Worm (Caenorhabditis elegans) whole organism, young adult: ENCODE results near the gene kin-20.

Experiments used
- C17E4.6 ChIP-seq: fragments of 200-800 bp; sonication (Bioruptor generic); IDR thresholded peaks from 2 replicates; pipeline ENCODE4 v1.3.6; 2022; ENCODE audit warnings: missing genetic modification reagents, missing genetic modification characterization, missing compliant biosample characterization
- F22D6.2 ChIP-seq: sonication (generic microtip); optimal IDR thresholded peaks from 2 replicates; lab custom pipeline; 2016; ENCODE audit warnings: mild to moderate bottlenecking, missing genetic modification characterization, missing compliant biosample characterization
- F23B12.7 ChIP-seq: sonication (generic microtip); optimal IDR thresholded peaks from 2 replicates; lab custom pipeline; 2017; ENCODE audit warnings: missing genetic modification characterization, mild to moderate bottlenecking, missing compliant biosample characterization, antibody characterized with exemption, moderate library complexity; ENCODE audit not compliant: insufficient read depth
- F33H1.4 ChIP-seq: fragments of 200-800 bp; sonication (Bioruptor generic); IDR thresholded peaks from 2 replicates; pipeline ENCODE4 v1.3.6; 2022; ENCODE audit warnings: missing genetic modification reagents, missing genetic modification characterization, missing compliant biosample characterization
- F49E8.2 ChIP-seq: sonication (generic microtip); optimal IDR thresholded peaks from 3 replicates; lab custom pipeline; 2017; ENCODE audit warnings: missing genetic modification characterization, mild to moderate bottlenecking, missing compliant biosample characterization, antibody characterized with exemption, moderate library complexity; ENCODE audit not compliant: insufficient read depth
- T07F8.4 ChIP-seq: sonication (generic microtip); optimal IDR thresholded peaks from 2 replicates; lab custom pipeline; 2016; ENCODE audit warnings: mild to moderate bottlenecking, missing genetic modification characterization, moderate library complexity, missing compliant biosample characterization
- Y53F4B.3 ChIP-seq: fragments of 200-800 bp; sonication (Bioruptor generic); IDR thresholded peaks from 2 replicates; pipeline ENCODE4 v1.3.6; 2022; ENCODE audit warnings: missing genetic modification reagents, missing genetic modification characterization, missing compliant biosample characterization
- akir-1 ChIP-seq: fragments of 200-800 bp; sonication (Bioruptor generic); optimal IDR thresholded peaks from 2 replicates; lab custom pipeline; 2018; ENCODE audit warnings: mild to moderate bottlenecking, missing genetic modification characterization, moderate library complexity, missing compliant biosample characterization
- aptf-2 ChIP-seq: fragments of 200-800 bp; sonication (Bioruptor generic); conservative IDR thresholded peaks from 2 replicates; pipeline ENCODE4 v1.3.6; 2022; ENCODE audit warnings: missing genetic modification reagents, missing genetic modification characterization, missing compliant biosample characterization
- aptf-3 ChIP-seq: fragments of 200-800 bp; sonication (Bioruptor generic); IDR thresholded peaks from 2 replicates; pipeline ENCODE4 v1.3.6; 2022; ENCODE audit warnings: missing genetic modification characterization, missing compliant biosample characterization
- athp-1 ChIP-seq: sonication (generic microtip); optimal IDR thresholded peaks from 2 replicates; lab custom pipeline; 2017; ENCODE audit warnings: mild to moderate bottlenecking, missing genetic modification characterization, missing compliant biosample characterization
- ccch-3 ChIP-seq: fragments of 200-800 bp; sonication (Bioruptor generic); optimal IDR thresholded peaks from 2 replicates; lab custom pipeline; 2018; ENCODE audit warnings: mild to moderate bottlenecking, missing genetic modification characterization, missing compliant biosample characterization
- ceh-79 ChIP-seq: sonication (generic microtip); optimal IDR thresholded peaks from 2 replicates; lab custom pipeline; 2017; ENCODE audit warnings: mild to moderate bottlenecking, missing genetic modification characterization, missing compliant biosample characterization
- ceh-91 ChIP-seq: fragments of 200-800 bp; sonication (Bioruptor generic); IDR thresholded peaks from 2 replicates; pipeline ENCODE4 v1.3.6; 2022; ENCODE audit warnings: missing genetic modification reagents, missing genetic modification characterization, missing compliant biosample characterization
- die-1 ChIP-seq: sonication (generic microtip); optimal IDR thresholded peaks from 2 replicates; lab custom pipeline; 2016; ENCODE audit warnings: missing genotype, mild to moderate bottlenecking, missing genetic modification characterization, missing compliant biosample characterization
- dox-1 ChIP-seq: fragments of 200-800 bp; sonication (Bioruptor generic); IDR thresholded peaks from 2 replicates; pipeline ENCODE4 v1.3.6; 2022; ENCODE audit warnings: missing genetic modification reagents, missing genetic modification characterization, missing compliant biosample characterization
- egl-44 ChIP-seq: fragments of 200-800 bp; sonication (Bioruptor generic); IDR thresholded peaks from 2 replicates; pipeline ENCODE4 v1.3.6; 2022; ENCODE audit warnings: missing genetic modification reagents, missing genetic modification characterization, missing compliant biosample characterization
- egrh-3 ChIP-seq: fragments of 200-800 bp; sonication (Bioruptor generic); IDR thresholded peaks from 2 replicates; pipeline ENCODE4 v1.3.6; 2022; ENCODE audit warnings: missing genetic modification reagents, missing genetic modification characterization, missing compliant biosample characterization
- ekl-4 ChIP-seq: fragments of 200-800 bp; sonication (Bioruptor generic); IDR thresholded peaks from 2 replicates; pipeline ENCODE4 v1.3.6; 2022; ENCODE audit warnings: missing genetic modification reagents, missing genetic modification characterization, missing compliant biosample characterization
- hmg-1.2 ChIP-seq: fragments of 200-800 bp; sonication (Bioruptor generic); IDR thresholded peaks from 2 replicates; pipeline ENCODE4 v1.3.6; 2022; ENCODE audit warnings: missing genetic modification reagents, missing genetic modification characterization, missing compliant biosample characterization
- lag-1 ChIP-seq: fragments of 200-800 bp; sonication (Bioruptor generic); IDR thresholded peaks from 2 replicates; pipeline ENCODE4 v1.3.6; 2022; ENCODE audit warnings: missing genetic modification reagents, missing genetic modification characterization, missing compliant biosample characterization
- lin-26 ChIP-seq: fragments of 200-800 bp; sonication (Bioruptor generic); IDR thresholded peaks from 2 replicates; pipeline ENCODE4 v1.3.6; 2022; ENCODE audit warnings: missing genetic modification reagents, missing genetic modification characterization, missing compliant biosample characterization
- lin-40 ChIP-seq: sonication (generic microtip); optimal IDR thresholded peaks from 2 replicates; lab custom pipeline; 2016; ENCODE audit warnings: missing genetic modification characterization, mild to moderate bottlenecking, missing compliant biosample characterization, missing genotype, missing genetic modification reagents
- madf-10 ChIP-seq: sonication (generic microtip); optimal IDR thresholded peaks from 2 replicates; lab custom pipeline; 2016; ENCODE audit warnings: mild to moderate bottlenecking, missing genetic modification characterization, missing compliant biosample characterization
- mel-28 ChIP-seq: sonication (generic microtip); optimal IDR thresholded peaks from 2 replicates; lab custom pipeline; 2016; ENCODE audit warnings: borderline replicate concordance, mild to moderate bottlenecking, missing genetic modification characterization, missing compliant biosample characterization
- nhr-27 ChIP-seq: fragments of 200-800 bp; sonication (Bioruptor generic); optimal IDR thresholded peaks from 2 replicates; lab custom pipeline; 2018; ENCODE audit warnings: mild to moderate bottlenecking, missing genetic modification characterization, moderate library complexity, missing compliant biosample characterization
- repo-1 ChIP-seq: sonication (generic microtip); optimal IDR thresholded peaks from 2 replicates; lab custom pipeline; 2017; ENCODE audit warnings: mild to moderate bottlenecking, missing genetic modification characterization, missing compliant biosample characterization
- rpc-1 ChIP-seq, 2 experiments: fragments of 150-350 bp in 1 of 2; sonication (generic microtip) in 1 of 2; optimal IDR thresholded peaks; 2 replicates each; lab custom pipeline; 2014 to 2018; ENCODE audit warnings: missing biosample characterization in 1 of 2, missing genetic modification characterization in 1 of 2, missing genetic modification reagents in 1 of 2, missing genotype in 1 of 2
- snpc-1.3 ChIP-seq: sonication (generic microtip); optimal IDR thresholded peaks from 2 replicates; lab custom pipeline; 2017; ENCODE audit warnings: missing genetic modification characterization, mild to moderate bottlenecking, missing compliant biosample characterization, antibody characterized with exemption, moderate library complexity, missing genotype, missing genetic modification reagents; ENCODE audit not compliant: insufficient read depth
- snpc-3.4 ChIP-seq: sonication (generic microtip); optimal IDR thresholded peaks from 2 replicates; lab custom pipeline; 2017; ENCODE audit warnings: missing genetic modification characterization, mild to moderate bottlenecking, missing compliant biosample characterization, antibody characterized with exemption, moderate library complexity, missing genotype, missing genetic modification reagents
- snpc-4 ChIP-seq, 5 experiments: fragments of 150-350 bp in 1 of 5; sonication (generic microtip) in 4 of 5; optimal IDR thresholded peaks; 2 replicates each; lab custom pipeline; 2014 to 2018; ENCODE audit warnings: missing genetic modification characterization in 5 of 5, missing biosample characterization in 3 of 5, antibody characterized with exemption in 2 of 5, mild to moderate bottlenecking in 2 of 5, missing compliant biosample characterization in 2 of 5, missing genotype in 2 of 5, moderate library complexity in 2 of 5, missing genetic modification reagents in 1 of 5
- sptf-2 ChIP-seq: fragments of 200-800 bp; sonication (Bioruptor generic); optimal IDR thresholded peaks from 2 replicates; lab custom pipeline; 2018; ENCODE audit warnings: mild to moderate bottlenecking, missing genetic modification characterization, missing compliant biosample characterization
- tbp1 ChIP-seq: fragments of 200-800 bp; sonication (Bioruptor generic); optimal IDR thresholded peaks from 2 replicates; lab custom pipeline; 2018; ENCODE audit warnings: mild to moderate bottlenecking, missing genetic modification characterization, missing compliant biosample characterization
- zfh-2 ChIP-seq: fragments of 200-800 bp; sonication (Bioruptor generic); conservative IDR thresholded peaks from 2 replicates; pipeline ENCODE4 v1.3.6; 2022; ENCODE audit warnings: missing genetic modification reagents, missing genetic modification characterization, missing compliant biosample characterization
- ztf-28 ChIP-seq: fragments of 200-800 bp; sonication (Bioruptor generic); IDR thresholded peaks from 2 replicates; pipeline ENCODE4 v1.3.6; 2022; ENCODE audit warnings: missing genetic modification reagents, missing genetic modification characterization, missing compliant biosample characterization
- ztf-3 ChIP-seq: fragments of 200-800 bp; sonication (Bioruptor generic); optimal IDR thresholded peaks from 2 replicates; lab custom pipeline; 2018; ENCODE audit warnings: mild to moderate bottlenecking, missing genetic modification characterization, missing compliant biosample characterization

kin-20 gene

ce11 chrX:15310330-15310776, 32.8 kb upstream of the kin-20 start (continued):
- TF ChIP-seq lin-40 (tag; lab: Kevin White, UChicago) (no peak), egl-44 (GFP tag; lab: Robert Waterston, UW) (no peak), C17E4.6 (GFP tag; lab: Robert Waterston, UW) (no peak)

DNA sequence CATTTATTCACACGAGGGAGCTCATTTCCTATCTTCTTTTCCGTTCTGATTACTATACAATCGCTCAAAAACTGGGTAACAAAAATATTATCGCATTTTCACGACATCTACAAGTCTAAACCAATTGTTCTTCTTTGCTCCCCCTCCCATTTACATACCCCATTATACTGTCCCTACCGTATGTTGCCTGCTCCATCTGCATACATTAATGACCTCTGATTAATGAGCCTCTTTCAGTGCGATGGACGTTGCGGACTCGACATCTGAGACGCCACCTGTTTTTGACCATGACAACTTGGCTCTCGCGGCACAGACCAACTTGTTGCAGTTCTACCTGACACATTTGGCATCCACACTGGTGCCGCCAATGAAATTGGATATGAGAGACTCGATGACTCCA, 31.6 kb upstream of the kin-20 start, which contains the start of gene nhr-91:
Gene nhr-91, plus strand, starts transcription at position 232 of the 400 bp plus-strand sequence.
- no peak for TF ChIP-seq Y53F4B.3 (GFP tag; lab: Robert Waterston, UW)
- TF ChIP-seq lin-26 (GFP tag; lab: Robert Waterston, UW), result no peak
- no peak for TF ChIP-seq F49E8.2 (tag; lab: Kevin White, UChicago)
- TF ChIP-seq T07F8.4 (tag; lab: Kevin White, UChicago), result no peak
- TF ChIP-seq madf-10 (tag; lab: Kevin White, UChicago), result no peak
- no peak for TF ChIP-seq egrh-3 (GFP tag; lab: Robert Waterston, UW)
- TF ChIP-seq F33H1.4 (GFP tag; lab: Robert Waterston, UW), result no peak
- TF ChIP-seq dox-1 (GFP tag; lab: Robert Waterston, UW), result no peak
- no peak for TF ChIP-seq zfh-2
- TF ChIP-seq die-1 (tag; lab: Kevin White, UChicago), result no peak
- TF ChIP-seq snpc-4 (GFP tag; optimal IDR thresholded peaks at IDR 0.05; lab: Kevin White, UChicago), result no peak
- no peak for TF ChIP-seq snpc-4 (tag; optimal IDR thresholded peaks at IDR 0.05; lab: Kevin White, UChicago)
- TF ChIP-seq ztf-28 (GFP tag; lab: Robert Waterston, UW), result no peak

DNA sequence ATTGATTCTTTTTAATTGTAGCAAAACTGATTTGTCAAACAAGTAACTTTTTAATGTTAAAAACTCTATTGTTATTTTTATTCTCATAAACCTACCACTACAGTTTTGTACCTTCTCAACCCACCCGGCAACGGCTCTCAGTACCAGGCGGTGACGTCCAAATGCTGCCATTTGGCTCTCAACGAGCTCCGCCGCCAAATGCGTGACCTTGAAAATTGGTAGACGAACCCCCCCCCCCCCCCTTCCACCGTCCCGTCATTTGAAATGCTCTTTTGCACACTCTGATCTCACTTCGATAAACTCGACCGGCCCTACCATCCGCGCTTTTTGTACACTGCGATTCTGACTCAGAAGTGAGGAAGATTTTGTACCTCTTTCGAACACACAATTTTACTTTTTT, 31.1 kb upstream of the kin-20 start:
- TF ChIP-seq zfh-2 (peak; percentile 52; the same call in 1 of the 2 replicates), F33H1.4 (GFP tag; lab: Robert Waterston, UW) (no peak), mel-28 (tag; lab: Kevin White, UChicago) (no peak), aptf-2 (GFP tag; lab: Robert Waterston, UW) (no peak)

ce11 chrX:15307677-15308076, 30.1 kb upstream of the kin-20 start:
- TF ChIP-seq zfh-2 (peak; percentile 65), ceh-91 (GFP tag; lab: Robert Waterston, UW) (no peak)

ce11 chrX:15302863-15303262, 25.3 kb upstream of the kin-20 start, which contains the start of gene ser-2:
TSS of gene ser-2 (minus strand) at chrX:15302963.
- TF ChIP-seq tbp1, result no peak
- no peak for TF ChIP-seq hmg-1.2
- no peak for TF ChIP-seq ceh-79 (tag; lab: Kevin White, UChicago)
- TF ChIP-seq ztf-3 (GFP tag; lab: Kevin White, UChicago), result no peak
- TF ChIP-seq snpc-1.3 (tag; lab: Kevin White, UChicago), result no peak
- no peak for TF ChIP-seq sptf-2 (GFP tag; lab: Kevin White, UChicago)

ce11 chrX:15300002-15300401, 22.4 kb upstream of the kin-20 start:
- TF ChIP-seq repo-1 (tag; lab: Kevin White, UChicago), result no peak

DNA sequence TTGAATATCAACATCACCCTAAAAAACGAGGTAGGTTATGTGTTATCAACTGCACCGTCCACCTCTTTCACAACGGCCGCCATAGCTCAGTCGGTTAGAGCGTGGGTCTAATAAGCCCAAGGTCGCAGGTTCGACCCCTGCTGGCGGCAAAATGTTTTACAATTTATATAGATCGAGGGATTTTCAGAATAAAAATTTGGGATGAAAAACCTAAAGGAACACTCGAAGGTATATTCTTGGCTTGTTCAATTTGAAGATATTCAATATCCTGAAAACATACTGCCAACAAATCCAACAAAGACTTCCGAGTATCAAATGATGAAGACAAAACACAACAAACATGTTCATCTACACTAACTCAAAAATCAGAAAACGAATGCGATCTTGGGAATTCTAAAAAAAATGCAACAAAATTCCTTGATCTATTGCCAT, 19.8 kb upstream of the kin-20 start:
- TF ChIP-seq lag-1 (GFP tag; lab: Robert Waterston, UW) (no peak), ekl-4 (peak; percentile 65), nhr-27 (tag; lab: Kevin White, UChicago) (peak; percentile 67), snpc-3.4 (tag; lab: Kevin White, UChicago) (peak; percentile 89), F23B12.7 (tag; lab: Kevin White, UChicago) (peak; percentile 29), aptf-3 (GFP tag; lab: Robert Waterston, UW) (0 out of 2 replicates have a peak, but pooled peaks have one; percentile 6), F33H1.4 (GFP tag; lab: Robert Waterston, UW) (no peak), ceh-79 (tag; lab: Kevin White, UChicago) (peak; percentile 82), F22D6.2 (peak; percentile 68), athp-1 (peak; percentile 83), akir-1 (GFP tag; lab: Kevin White, UChicago) (no peak), rpc-1 (optimal IDR thresholded peaks at IDR 0.05; lab: Kevin White, UChicago) (peak; percentile 96), rpc-1 (tag; optimal IDR thresholded peaks at IDR 0.05; lab: Kevin White, UChicago) (peak; percentile 98), ccch-3 (GFP tag; lab: Kevin White, UChicago) (peak; percentile 49)
